Worm (Caenorhabditis elegans) whole organism, late embryonic: ENCODE results near the gene R10F2.4.

Source experiments
- F13H6.1 ChIP-seq: sonication (generic microtip); optimal IDR thresholded peaks from 2 replicates; lab custom pipeline; 2016; ENCODE audit warnings: missing genetic modification characterization, missing compliant biosample characterization
- ama-1 ChIP-seq: fragments of 150-350 bp; optimal IDR thresholded peaks from 2 replicates; lab custom pipeline; 2014
- ceh-14 ChIP-seq: sonication (generic microtip); optimal IDR thresholded peaks from 2 replicates; lab custom pipeline; 2016; ENCODE audit warnings: missing genotype, missing genetic modification characterization, missing compliant biosample characterization
- ceh-18 ChIP-seq: sonication (generic microtip); optimal IDR thresholded peaks from 2 replicates; lab custom pipeline; 2016; ENCODE audit warnings: missing genetic modification characterization, missing compliant biosample characterization
- ceh-19 ChIP-seq: fragments of 200-800 bp; sonication (Bioruptor generic); optimal IDR thresholded peaks from 2 replicates; lab custom pipeline; 2018; ENCODE audit warnings: mild to moderate bottlenecking, missing genetic modification characterization, missing compliant biosample characterization
- ceh-24 ChIP-seq: sonication (generic microtip); optimal IDR thresholded peaks from 2 replicates; lab custom pipeline; 2016; ENCODE audit warnings: mild to moderate bottlenecking, missing genetic modification characterization, missing compliant biosample characterization
- ceh-30 ChIP-seq: fragments of 150-350 bp; optimal IDR thresholded peaks from 2 replicates; lab custom pipeline; 2014; ENCODE audit warnings: missing biosample characterization, missing genetic modification characterization
- ceh-31 ChIP-seq: sonication (generic microtip); optimal IDR thresholded peaks from 2 replicates; lab custom pipeline; 2016; ENCODE audit warnings: missing genetic modification characterization, missing compliant biosample characterization
- ceh-34 ChIP-seq: sonication (generic microtip); optimal IDR thresholded peaks from 2 replicates; lab custom pipeline; 2016; ENCODE audit warnings: mild to moderate bottlenecking, missing genetic modification characterization, missing compliant biosample characterization
- ceh-45 ChIP-seq: fragments of 200-800 bp; sonication (Bioruptor generic); IDR thresholded peaks from 2 replicates; pipeline ENCODE4 v1.3.6; 2022; ENCODE audit warnings: missing genetic modification reagents, missing genetic modification characterization, missing compliant biosample characterization
- ceh-48 ChIP-seq: sonication (generic microtip); optimal IDR thresholded peaks from 2 replicates; lab custom pipeline; 2016; ENCODE audit warnings: missing genetic modification characterization, inconsistent platforms, missing compliant biosample characterization
- ceh-9 ChIP-seq: sonication (generic microtip); optimal IDR thresholded peaks from 2 replicates; lab custom pipeline; 2016; ENCODE audit warnings: mild to moderate bottlenecking, missing genetic modification characterization, inconsistent platforms, missing compliant biosample characterization
- che-1 ChIP-seq: sonication (generic microtip); optimal IDR thresholded peaks from 2 replicates; lab custom pipeline; 2016; ENCODE audit warnings: mild to moderate bottlenecking, missing genetic modification characterization, missing compliant biosample characterization
- dmd-4 ChIP-seq: sonication (generic microtip); optimal IDR thresholded peaks from 2 replicates; lab custom pipeline; 2016; ENCODE audit warnings: borderline replicate concordance, missing genetic modification characterization, missing compliant biosample characterization
- elt-4 ChIP-seq: sonication (generic microtip); optimal IDR thresholded peaks from 2 replicates; lab custom pipeline; 2016; ENCODE audit warnings: missing genetic modification characterization, missing compliant biosample characterization
- ets-4 ChIP-seq: sonication (generic microtip); optimal IDR thresholded peaks from 2 replicates; lab custom pipeline; 2016; ENCODE audit warnings: missing genetic modification characterization, missing compliant biosample characterization
- hlh-13 ChIP-seq: fragments of 200-800 bp; sonication (Bioruptor generic); optimal IDR thresholded peaks from 2 replicates; lab custom pipeline; 2018; ENCODE audit warnings: mild to moderate bottlenecking, missing genetic modification characterization, missing compliant biosample characterization
- hlh-15 ChIP-seq: sonication (generic microtip); optimal IDR thresholded peaks from 2 replicates; lab custom pipeline; 2016; ENCODE audit warnings: missing genetic modification characterization, missing compliant biosample characterization
- hlh-30 ChIP-seq: sonication (generic microtip); optimal IDR thresholded peaks from 2 replicates; lab custom pipeline; 2017; ENCODE audit warnings: antibody characterized with exemption, missing genetic modification characterization, missing compliant biosample characterization; ENCODE audit not compliant: insufficient read depth
- hlh-6 ChIP-seq: sonication (generic microtip); optimal IDR thresholded peaks from 2 replicates; lab custom pipeline; 2016; ENCODE audit warnings: missing genotype, missing genetic modification characterization, missing compliant biosample characterization
- hlh-8 ChIP-seq: sonication (generic microtip); optimal IDR thresholded peaks from 2 replicates; lab custom pipeline; 2016; ENCODE audit warnings: missing genotype, missing genetic modification characterization, missing compliant biosample characterization
- madf-2 ChIP-seq: sonication (generic microtip); optimal IDR thresholded peaks from 2 replicates; lab custom pipeline; 2017; ENCODE audit warnings: missing genetic modification characterization, missing compliant biosample characterization
- mec-3 ChIP-seq: sonication (generic microtip); optimal IDR thresholded peaks from 2 replicates; lab custom pipeline; 2016; ENCODE audit warnings: borderline replicate concordance, missing genetic modification characterization, missing compliant biosample characterization
- nfya-1 ChIP-seq: sonication (generic microtip); optimal IDR thresholded peaks from 2 replicates; lab custom pipeline; 2017; ENCODE audit warnings: missing genetic modification characterization, mild to moderate bottlenecking, missing compliant biosample characterization, antibody characterized with exemption, moderate library complexity
- odd-2 ChIP-seq: sonication (generic microtip); optimal IDR thresholded peaks from 2 replicates; lab custom pipeline; 2017; ENCODE audit warnings: antibody characterized with exemption, mild to moderate bottlenecking, missing genetic modification characterization, missing compliant biosample characterization
- pag-3 ChIP-seq: sonication (generic microtip); optimal IDR thresholded peaks from 2 replicates; lab custom pipeline; 2016; ENCODE audit warnings: missing compliant biosample characterization, missing genetic modification characterization, borderline replicate concordance
- pax-1 ChIP-seq: fragments of 150-350 bp; optimal IDR thresholded peaks from 2 replicates; lab custom pipeline; 2014; ENCODE audit warnings: missing biosample characterization, missing genetic modification characterization
- pha-2 ChIP-seq: sonication (generic microtip); optimal IDR thresholded peaks from 2 replicates; lab custom pipeline; 2017; ENCODE audit warnings: mild to moderate bottlenecking, missing genetic modification characterization, missing compliant biosample characterization
- pros-1 ChIP-seq: fragments of 150-350 bp; optimal IDR thresholded peaks from 2 replicates; lab custom pipeline; 2014; ENCODE audit warnings: missing biosample characterization, missing genetic modification reagents, missing genetic modification characterization
- ref-2 ChIP-seq: sonication (generic microtip); optimal IDR thresholded peaks from 2 replicates; lab custom pipeline; 2016; ENCODE audit warnings: missing genetic modification characterization, missing compliant biosample characterization
- rnt-1 ChIP-seq: sonication (generic microtip); optimal IDR thresholded peaks from 2 replicates; lab custom pipeline; 2016; ENCODE audit warnings: missing genetic modification characterization, missing compliant biosample characterization
- sox-2 ChIP-seq: fragments of 200-800 bp; sonication (Bioruptor generic); IDR thresholded peaks from 2 replicates; pipeline ENCODE4 v1.3.6; 2022; ENCODE audit warnings: missing genetic modification reagents, missing genetic modification characterization, missing compliant biosample characterization
- sox-4 ChIP-seq: sonication (generic microtip); optimal IDR thresholded peaks from 2 replicates; lab custom pipeline; 2017; ENCODE audit warnings: mild to moderate bottlenecking, missing genetic modification characterization, inconsistent platforms, missing compliant biosample characterization
- tbx-2 ChIP-seq: sonication (generic microtip); optimal IDR thresholded peaks from 2 replicates; lab custom pipeline; 2016; ENCODE audit warnings: missing genetic modification characterization, missing compliant biosample characterization
- unc-3 ChIP-seq, 2 experiments: fragments of 200-800 bp in 1 of 2; sonication (Bioruptor generic) in 1 of 2; sonication (generic microtip) in 1 of 2; conservative IDR thresholded peaks in 1 of 2; optimal IDR thresholded peaks in 1 of 2; 2 replicates each; pipeline versions ENCODE4 v1.3.6 to Lab custom; 2016 to 2022; ENCODE audit warnings: missing compliant biosample characterization in 2 of 2, missing genetic modification characterization in 2 of 2, missing genetic modification reagents in 1 of 2
- unc-42 ChIP-seq: sonication (generic microtip); optimal IDR thresholded peaks from 2 replicates; lab custom pipeline; 2016; ENCODE audit warnings: missing genotype, missing genetic modification characterization, missing compliant biosample characterization
- unc-55 ChIP-seq: sonication (generic microtip); optimal IDR thresholded peaks from 2 replicates; lab custom pipeline; 2017; ENCODE audit warnings: missing biosample characterization, missing genetic modification reagents, missing genetic modification characterization
- unc-86 ChIP-seq: sonication (generic microtip); optimal IDR thresholded peaks from 2 replicates; lab custom pipeline; 2016; ENCODE audit warnings: missing genetic modification characterization, missing compliant biosample characterization
- zip-5 ChIP-seq: sonication (generic microtip); optimal IDR thresholded peaks from 2 replicates; lab custom pipeline; 2016; ENCODE audit warnings: missing genetic modification characterization, missing compliant biosample characterization
- ztf-16 ChIP-seq: sonication (generic microtip); optimal IDR thresholded peaks from 2 replicates; lab custom pipeline; 2017; ENCODE audit warnings: missing genetic modification characterization, missing compliant biosample characterization

The R10F2.4 gene

ce11 chrIII:2923012-2923411, at the start of gene R10F2.4:
Gene R10F2.4 (minus strand): TSS chrIII:2923112.
- TF ChIP-seq ceh-30 (tag; lab: Kevin White, UChicago): no peak
- TF ChIP-seq che-1 (tag; lab: Kevin White, UChicago): no peak

- TF ChIP-seq dmd-4 (tag; lab: Kevin White, UChicago) (no peak), hlh-8 (tag; lab: Kevin White, UChicago) (no peak), sox-2 (GFP tag; lab: Robert Waterston, UW) (no peak), F13H6.1 (tag; lab: Kevin White, UChicago) (no peak), hlh-13 (GFP tag; lab: Kevin White, UChicago) (no peak), hlh-30 (tag; lab: Kevin White, UChicago) (no peak), nfya-1 (tag; lab: Kevin White, UChicago) (no peak), pha-2 (tag; lab: Kevin White, UChicago) (no peak), ceh-14 (tag; lab: Kevin White, UChicago) (no peak), pag-3 (tag; lab: Kevin White, UChicago) (no peak), ceh-24 (tag; lab: Kevin White, UChicago) (no peak), hlh-6 (no peak)
Measured at ce11 chrIII:2970251-2970650, 47.3 kb upstream of the R10F2.4 start.

- TF ChIP-seq sox-4 (no peak), unc-42 (tag; lab: Kevin White, UChicago) (peak; percentile 75), ceh-30 (tag; lab: Kevin White, UChicago) (no peak), unc-3 (GFP tag; conservative IDR thresholded peaks at IDR 0.05; lab: Robert Waterston, UW) (0 out of 2 replicates have a peak, but pooled peaks have one; percentile 22), unc-3 (tag; optimal IDR thresholded peaks at IDR 0.05; lab: Kevin White, UChicago) (no peak), ceh-19 (GFP tag; lab: Kevin White, UChicago) (peak; percentile 37), zip-5 (tag; lab: Kevin White, UChicago) (no peak), ref-2 (peak; percentile 57), tbx-2 (tag; lab: Kevin White, UChicago) (peak; percentile 75), ama-1 (lab: Kevin White, UChicago) (no peak), mec-3 (no peak), sox-2 (GFP tag; lab: Robert Waterston, UW) (no peak), pax-1 (tag; lab: Kevin White, UChicago) (no peak), madf-2 (tag; lab: Kevin White, UChicago) (no peak), nfya-1 (tag; lab: Kevin White, UChicago) (peak; percentile 72), ceh-34 (tag; lab: Kevin White, UChicago) (peak; percentile 43), unc-86 (tag; lab: Kevin White, UChicago) (peak; percentile 28), ceh-18 (peak; percentile 77), ceh-9 (tag; lab: Kevin White, UChicago) (no peak), ztf-16 (tag; lab: Kevin White, UChicago) (no peak), ceh-14 (tag; lab: Kevin White, UChicago) (no peak), hlh-13 (GFP tag; lab: Kevin White, UChicago) (no peak), unc-55 (GFP tag; lab: Kevin White, UChicago) (peak; percentile 45), pag-3 (tag; lab: Kevin White, UChicago) (no peak), hlh-15 (no peak), ceh-31 (tag; lab: Kevin White, UChicago) (peak; percentile 75), odd-2 (no peak), rnt-1 (peak; percentile 46), F13H6.1 (tag; lab: Kevin White, UChicago) (peak; percentile 66), hlh-30 (tag; lab: Kevin White, UChicago) (peak; percentile 84), ceh-24 (tag; lab: Kevin White, UChicago) (no peak), ceh-48 (tag; lab: Kevin White, UChicago) (peak; percentile 54), ets-4 (tag; lab: Kevin White, UChicago) (peak; percentile 14), pros-1 (tag; lab: Kevin White, UChicago) (no peak), ceh-45 (GFP tag; lab: Robert Waterston, UW) (no peak), elt-4 (tag; lab: Kevin White, UChicago) (no peak), hlh-6 (no peak)
Measured at ce11 chrIII:2966462-2966861, 43.5 kb upstream of the R10F2.4 start.
